Fruit fly (Drosophila melanogaster): ENCODE results near the gene Hsp68.

DNA sequence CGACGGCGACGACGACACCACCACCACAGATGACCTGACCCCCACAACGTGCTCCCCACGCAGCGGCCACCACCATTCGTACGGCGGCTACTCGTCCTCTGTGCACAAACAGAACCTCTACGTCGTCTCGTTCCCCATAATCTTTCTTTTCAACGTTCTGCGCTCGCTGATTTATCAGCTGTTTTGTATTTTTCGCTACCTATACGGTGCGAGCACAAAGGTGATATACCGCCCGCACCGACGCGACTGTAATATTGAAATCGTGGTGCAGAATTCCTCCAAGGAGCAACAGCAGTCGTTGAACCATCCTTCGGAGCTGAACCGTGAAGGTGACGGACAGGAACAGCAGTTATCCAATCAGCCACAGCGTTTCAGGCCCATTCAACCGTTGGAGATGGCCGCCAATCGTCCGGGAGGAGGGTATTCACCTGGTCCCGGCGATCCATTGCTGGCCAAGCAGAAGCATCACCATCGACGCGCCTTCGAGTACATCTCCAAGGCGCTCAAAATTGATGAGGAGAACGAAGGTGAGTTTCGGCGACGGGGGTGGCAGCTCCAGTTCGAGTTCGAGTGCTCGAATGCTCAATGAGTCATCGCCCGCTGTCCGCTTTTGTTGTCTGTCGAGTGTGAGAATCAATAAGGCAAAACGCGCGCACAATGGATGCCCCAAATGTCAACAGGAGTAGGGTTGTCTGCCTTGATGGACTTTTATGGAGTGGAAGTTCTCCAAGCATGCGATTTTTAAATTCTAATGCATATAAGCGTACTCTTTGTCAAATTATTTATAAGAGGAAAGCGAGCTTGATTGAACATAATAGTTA, 18.2 kb downstream of the Hsp68 start, which contains the start of gene Miro:
- TF ChIP-seq EcR (GFP tag; optimal IDR thresholded peaks at IDR 0.05) (peak; percentile 86), CG9948 (tag; optimal IDR thresholded peaks at IDR 0.05) (no peak), D1 (tag; optimal IDR thresholded peaks at IDR 0.05) (no peak), CG8159 (tag; optimal IDR thresholded peaks at IDR 0.05) (no peak), fd96Ca (GFP tag; IDR thresholded peaks at IDR 0.05) (no peak), CG34367 (tag; optimal IDR thresholded peaks at IDR 0.05) (no peak), CG13204 (GFP tag; optimal IDR thresholded peaks at IDR 0.05) (peak; percentile 51), CG14655 (GFP tag; optimal IDR thresholded peaks at IDR 0.05) (no peak), Ets98B (GFP tag; IDR thresholded peaks at IDR 0.05) (no peak), Pif1B (GFP tag; optimal IDR thresholded peaks at IDR 0.05) (no peak), CG8301 (tag; optimal IDR thresholded peaks at IDR 0.05) (no peak), CG4496 (GFP tag; IDR thresholded peaks at IDR 0.05) (no peak), gl (tag; optimal IDR thresholded peaks at IDR 0.05) (peak; percentile 32), rn (GFP tag; IDR thresholded peaks at IDR 0.05) (no peak)
